Worm (Caenorhabditis elegans) whole organism, mixed stage, embryonic: ENCODE measurements around the gene nlr-1.

Experiments
- drap-1 ChIP-seq: fragments of 200-800 bp; sonication (Bioruptor generic); optimal IDR thresholded peaks from 3 replicates; lab custom pipeline; 2018; ENCODE audit warnings: mild to moderate bottlenecking, missing genetic modification characterization, missing compliant biosample characterization
- flh-1 ChIP-seq: fragments of 200-800 bp; sonication (Bioruptor generic); optimal IDR thresholded peaks from 2 replicates; lab custom pipeline; 2018; ENCODE audit warnings: mild to moderate bottlenecking, missing genetic modification characterization, moderate library complexity, missing compliant biosample characterization
- lin-13 ChIP-seq: fragments of 150-350 bp; optimal IDR thresholded peaks from 2 replicates; lab custom pipeline; 2014; ENCODE audit warnings: missing biosample characterization, missing genetic modification characterization
- lin-32 ChIP-seq: fragments of 200-800 bp; sonication (Bioruptor generic); optimal IDR thresholded peaks from 2 replicates; lab custom pipeline; 2018; ENCODE audit warnings: mild to moderate bottlenecking, missing genetic modification characterization, missing compliant biosample characterization
- nhr-28 ChIP-seq: fragments of 150-350 bp; optimal IDR thresholded peaks from 2 replicates; lab custom pipeline; 2014; ENCODE audit warnings: missing biosample characterization, missing genetic modification characterization
- nhr-76 ChIP-seq: sonication (generic microtip); optimal IDR thresholded peaks from 2 replicates; lab custom pipeline; 2017; ENCODE audit warnings: missing biosample characterization, missing genetic modification characterization
- pha-4 ChIP-seq: fragments of 150-350 bp; optimal IDR thresholded peaks from 2 replicates; lab custom pipeline; 2018; ENCODE audit warnings: missing biosample characterization, missing genetic modification reagents, missing genetic modification characterization
- snpc-4 ChIP-seq: fragments of 150-350 bp; optimal IDR thresholded peaks from 2 replicates; lab custom pipeline; 2014; ENCODE audit warnings: missing biosample characterization, missing genetic modification characterization
- unc-39 ChIP-seq: fragments of 150-350 bp; optimal IDR thresholded peaks from 2 replicates; lab custom pipeline; 2014; ENCODE audit warnings: missing biosample characterization, missing genetic modification characterization
- ztf-11 ChIP-seq: fragments of 150-350 bp; optimal IDR thresholded peaks from 2 replicates; lab custom pipeline; 2014; ENCODE audit warnings: missing biosample characterization, missing genetic modification characterization

DNA sequence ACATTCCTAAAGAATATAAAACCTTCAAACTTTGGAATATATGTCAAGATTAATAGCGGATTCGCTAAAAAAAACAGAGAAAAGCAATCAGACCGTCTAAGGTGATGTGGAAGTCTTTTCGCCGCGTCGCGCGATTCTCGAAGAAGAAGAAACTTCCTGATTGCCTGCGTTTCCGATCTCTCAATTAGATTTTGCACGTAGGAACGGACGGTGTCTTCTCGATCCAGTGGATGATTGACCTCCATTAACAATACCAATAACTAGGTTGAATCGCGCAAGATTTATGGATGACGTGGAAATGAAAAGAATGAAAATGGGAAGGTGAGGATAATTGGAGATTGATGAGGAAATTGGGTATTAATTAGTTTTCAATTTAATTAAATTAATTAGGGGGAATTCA is 39.0 kb upstream of the nlr-1 start:
- TF ChIP-seq nhr-76 (tag; lab: Kevin White, UChicago) = no peak
- no peak for TF ChIP-seq nhr-28 (tag; lab: Kevin White, UChicago)
- no peak for TF ChIP-seq snpc-4 (tag; lab: Kevin White, UChicago)
- no peak for TF ChIP-seq lin-32 (GFP tag; lab: Kevin White, UChicago)
- no peak for TF ChIP-seq drap-1
- TF ChIP-seq flh-1 (GFP tag; lab: Kevin White, UChicago) = no peak
- TF ChIP-seq lin-13 (tag; lab: Kevin White, UChicago) = no peak
- no peak for TF ChIP-seq pha-4 (tag; lab: Kevin White, UChicago)
- TF ChIP-seq unc-39 (tag; lab: Kevin White, UChicago) = no peak
- TF ChIP-seq ztf-11 (tag; lab: Kevin White, UChicago) = no peak
